Worm (Caenorhabditis elegans) whole organism, young adult: ENCODE results near the gene F47B8.13.

Source experiments
- B0261.1 ChIP-seq: sonication (generic microtip); optimal IDR thresholded peaks from 2 replicates; lab custom pipeline; 2016; ENCODE audit warnings: mild to moderate bottlenecking, missing genetic modification characterization, moderate library complexity, missing compliant biosample characterization
- attf-6 ChIP-seq: fragments of 200-800 bp; sonication (Bioruptor generic); IDR thresholded peaks from 2 replicates; pipeline ENCODE4 v1.3.6; 2022; ENCODE audit warnings: missing genetic modification reagents, missing genetic modification characterization, missing compliant biosample characterization
- ceh-58 ChIP-seq: fragments of 200-800 bp; sonication (Bioruptor generic); IDR thresholded peaks from 2 replicates; pipeline ENCODE4 v1.3.6; 2022; ENCODE audit warnings: missing genetic modification characterization, missing compliant biosample characterization
- ceh-91 ChIP-seq: fragments of 200-800 bp; sonication (Bioruptor generic); IDR thresholded peaks from 2 replicates; pipeline ENCODE4 v1.3.6; 2022; ENCODE audit warnings: missing genetic modification reagents, missing genetic modification characterization, missing compliant biosample characterization
- efl-1 ChIP-seq: fragments of 150-350 bp; optimal IDR thresholded peaks from 2 replicates; lab custom pipeline; 2014; ENCODE audit warnings: missing biosample characterization, missing genetic modification reagents, missing genetic modification characterization
- mel-28 ChIP-seq: sonication (generic microtip); optimal IDR thresholded peaks from 2 replicates; lab custom pipeline; 2016; ENCODE audit warnings: borderline replicate concordance, mild to moderate bottlenecking, missing genetic modification characterization, missing compliant biosample characterization
- snpc-4 ChIP-seq, 5 experiments: fragments of 150-350 bp in 1 of 5; sonication (generic microtip) in 4 of 5; optimal IDR thresholded peaks; 2 replicates each; lab custom pipeline; 2014 to 2018; ENCODE audit warnings: missing genetic modification characterization in 5 of 5, missing biosample characterization in 3 of 5, antibody characterized with exemption in 2 of 5, mild to moderate bottlenecking in 2 of 5, missing compliant biosample characterization in 2 of 5, missing genotype in 2 of 5, moderate library complexity in 2 of 5, missing genetic modification reagents in 1 of 5

DNA sequence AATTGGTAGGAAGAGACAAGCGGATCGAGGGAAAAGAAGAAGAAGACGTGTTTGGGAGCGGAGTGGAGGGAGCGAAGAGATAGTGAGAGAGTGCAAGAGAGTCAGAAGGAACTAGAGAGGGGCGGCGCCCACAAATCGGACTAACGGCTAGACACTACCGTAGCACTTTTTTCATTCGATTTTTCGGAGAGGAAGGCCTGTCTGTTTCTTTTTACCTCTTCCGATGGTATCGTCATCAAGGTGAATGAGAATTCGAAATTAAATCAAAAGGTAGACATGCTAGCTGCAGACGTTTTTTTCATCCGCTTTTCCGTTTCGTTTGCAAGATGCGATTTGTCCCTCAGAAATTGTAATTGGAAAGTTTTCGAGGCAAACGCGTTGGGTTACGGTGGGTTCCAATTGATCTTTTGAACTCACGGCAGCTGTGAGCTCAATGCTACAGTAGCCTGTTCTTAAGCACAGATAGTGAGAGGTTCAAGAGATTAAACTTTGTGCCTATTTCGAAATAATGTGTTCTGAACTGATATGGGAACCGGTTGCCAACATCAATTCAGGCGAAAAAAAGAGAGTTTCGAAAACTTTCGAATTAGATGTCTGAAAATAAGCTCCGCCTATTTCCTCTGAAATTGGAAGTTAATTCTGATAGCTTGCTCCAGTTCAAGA, 45.2 kb upstream of the F47B8.13 start:
- TF ChIP-seq B0261.1 (tag; lab: Kevin White, UChicago) = no peak
- no peak for TF ChIP-seq mel-28 (tag; lab: Kevin White, UChicago)
- no peak for TF ChIP-seq attf-6 (GFP tag; lab: Robert Waterston, UW)
- no peak for TF ChIP-seq snpc-4 (GFP tag; optimal IDR thresholded peaks at IDR 0.05; lab: Kevin White, UChicago)
- TF ChIP-seq snpc-4 (tag; optimal IDR thresholded peaks at IDR 0.05; lab: Kevin White, UChicago) = no peak
- TF ChIP-seq efl-1 (GFP tag; lab: Kevin White, UChicago) = no peak
- TF ChIP-seq ceh-58 (GFP tag; lab: Robert Waterston, UW) = no peak
- no peak for TF ChIP-seq ceh-91 (GFP tag; lab: Robert Waterston, UW)
